Fruit fly (Drosophila melanogaster) whole organism, pupa: ENCODE results near the gene cactin.
A peak's percentile ranks its signal among the peaks of the same experiment; 100 is the strongest.
"Not testable (repeated sequence)": the region's sequence is repeated elsewhere in the genome, so short reads cannot be mapped to it uniquely, and the experiment has no call there.

Experiments used
- CG10348 ChIP-seq: fragments of 200-800 bp; sonication (Bioruptor generic); IDR thresholded peaks from 2 replicates; pipeline ENCODE4 v1.3.6; 2022; ENCODE audit warnings: missing biosample characterization, missing genetic modification characterization
- CG12605 ChIP-seq: fragments of 200-800 bp; sonication (Bioruptor generic); IDR thresholded peaks from 2 replicates; pipeline ENCODE4 v1.3.6; 2022; ENCODE audit warnings: missing biosample characterization, missing genetic modification characterization
- CG13204 ChIP-seq: fragments of 200-800 bp; sonication (Bioruptor generic); optimal IDR thresholded peaks from 2 replicates; lab custom pipeline; 2018; ENCODE audit warnings: missing biosample characterization, mild to moderate bottlenecking, missing genetic modification characterization, moderate library complexity
- CG14655 ChIP-seq: fragments of 200-800 bp; sonication (Bioruptor generic); optimal IDR thresholded peaks from 3 replicates; lab custom pipeline; 2017; ENCODE audit warnings: mild to moderate bottlenecking, missing biosample characterization, missing genetic modification reagents, missing genetic modification characterization
- CG15710 ChIP-seq: fragments of 200-800 bp; sonication (Bioruptor generic); optimal IDR thresholded peaks from 2 replicates; lab custom pipeline; 2018; ENCODE audit warnings: missing biosample characterization, mild to moderate bottlenecking, missing genetic modification characterization, moderate library complexity
- CG17806 ChIP-seq: fragments of 200-800 bp; sonication (Bioruptor generic); optimal IDR thresholded peaks from 2 replicates; lab custom pipeline; 2018; ENCODE audit warnings: missing biosample characterization, mild to moderate bottlenecking, missing genetic modification characterization, moderate library complexity
- CG32121 ChIP-seq: fragments of 200-800 bp; sonication (Bioruptor generic); IDR thresholded peaks from 2 replicates; pipeline ENCODE4 v1.3.6; 2022; ENCODE audit warnings: missing biosample characterization, missing genetic modification characterization
- CG34367 ChIP-seq: fragments of 200-800 bp; sonication (Bioruptor generic); optimal IDR thresholded peaks from 2 replicates; lab custom pipeline; 2018; ENCODE audit warnings: missing biosample characterization, mild to moderate bottlenecking, missing genetic modification characterization
- CG4496 ChIP-seq: fragments of 200-800 bp; sonication (Bioruptor generic); IDR thresholded peaks from 3 replicates; pipeline ENCODE4 v1.3.6; 2022; ENCODE audit warnings: missing biosample characterization, missing genetic modification characterization
- CG8159 ChIP-seq: fragments of 200-800 bp; sonication (Bioruptor generic); optimal IDR thresholded peaks from 3 replicates; lab custom pipeline; 2018; ENCODE audit warnings: missing biosample characterization, mild to moderate bottlenecking, missing genetic modification characterization, moderate library complexity
- CG8301 ChIP-seq: fragments of 200-800 bp; sonication (Bioruptor generic); optimal IDR thresholded peaks from 2 replicates; lab custom pipeline; 2018; ENCODE audit warnings: missing biosample characterization, mild to moderate bottlenecking, missing genetic modification characterization
- CG9948 ChIP-seq: fragments of 200-800 bp; sonication (Bioruptor generic); optimal IDR thresholded peaks from 2 replicates; lab custom pipeline; 2018; ENCODE audit warnings: missing biosample characterization, mild to moderate bottlenecking, missing genetic modification characterization, moderate library complexity
- D1 ChIP-seq: fragments of 200-800 bp; sonication (Bioruptor generic); optimal IDR thresholded peaks from 2 replicates; lab custom pipeline; 2018; ENCODE audit warnings: missing biosample characterization, mild to moderate bottlenecking, missing genetic modification characterization, moderate library complexity
- EcR ChIP-seq: fragments of 200-800 bp; sonication (Bioruptor generic); optimal IDR thresholded peaks from 3 replicates; lab custom pipeline; 2019; ENCODE audit warnings: missing biosample characterization, missing genetic modification characterization, mild to moderate bottlenecking, moderate library complexity, missing genetic modification reagents
- Ets98B ChIP-seq: fragments of 200-800 bp; sonication (Bioruptor generic); IDR thresholded peaks from 2 replicates; pipeline ENCODE4 v1.3.6; 2022; ENCODE audit warnings: missing biosample characterization, missing genetic modification characterization
- Pif1A ChIP-seq: fragments of 200-800 bp; sonication (Bioruptor generic); optimal IDR thresholded peaks from 3 replicates; lab custom pipeline; 2016; ENCODE audit warnings: missing biosample characterization, missing genetic modification characterization
- Pif1B ChIP-seq: fragments of 200-800 bp; sonication (Bioruptor generic); optimal IDR thresholded peaks from 3 replicates; lab custom pipeline; 2016; ENCODE audit warnings: missing biosample characterization, missing genetic modification characterization
- Snoo ChIP-seq: fragments of 200-800 bp; sonication (Bioruptor generic); optimal IDR thresholded peaks from 3 replicates; lab custom pipeline; 2017; ENCODE audit warnings: missing biosample characterization, mild to moderate bottlenecking, missing genetic modification characterization, inconsistent platforms
- fd96Ca ChIP-seq: fragments of 200-800 bp; sonication (Bioruptor generic); IDR thresholded peaks from 3 replicates; pipeline ENCODE4 v1.3.6; 2022; ENCODE audit warnings: missing biosample characterization, missing genetic modification characterization
- gl ChIP-seq: fragments of 200-800 bp; sonication (Bioruptor generic); optimal IDR thresholded peaks from 2 replicates; lab custom pipeline; 2018; ENCODE audit warnings: missing biosample characterization, mild to moderate bottlenecking, missing genetic modification characterization
- rn ChIP-seq: fragments of 200-800 bp; sonication (Bioruptor generic); IDR thresholded peaks from 2 replicates; pipeline ENCODE4 v1.3.6; 2022; ENCODE audit warnings: missing biosample characterization, missing genetic modification characterization

The cactin gene

dm6 chrX:20434534-20434933 is 10.7 kb downstream of the cactin start:
- TF ChIP-seq CG32121 (GFP tag; lab: Robert Waterston, UW): no peak
- no peak for TF ChIP-seq rn
- no peak for TF ChIP-seq gl (tag; lab: Kevin White, UChicago)
- no peak for TF ChIP-seq Snoo (tag; lab: Kevin White, UChicago)
- no peak for TF ChIP-seq CG15710 (tag; lab: Kevin White, UChicago)
- TF ChIP-seq CG8159 (tag; lab: Kevin White, UChicago): no peak
- TF ChIP-seq CG13204 (GFP tag; lab: Kevin White, UChicago): no peak
- TF ChIP-seq Pif1B (GFP tag; lab: Kevin White, UChicago): no peak
- TF ChIP-seq CG17806 (tag; lab: Kevin White, UChicago): no peak
- no peak for TF ChIP-seq CG4496 (GFP tag; lab: Robert Waterston, UW)
- TF ChIP-seq CG14655: no peak
- TF ChIP-seq fd96Ca (GFP tag; lab: Robert Waterston, UW): no peak
- no peak for TF ChIP-seq Ets98B (GFP tag; lab: Robert Waterston, UW)
- TF ChIP-seq CG12605 (GFP tag; lab: Robert Waterston, UW): no peak
- TF ChIP-seq Pif1A (GFP tag; lab: Kevin White, UChicago): no peak
- TF ChIP-seq CG34367 (tag; lab: Kevin White, UChicago): no peak
- TF ChIP-seq CG10348: no peak
- TF ChIP-seq D1: no peak

dm6 chrX:20436866-20437265 is 13.0 kb downstream of the cactin start:
- TF ChIP-seq CG9948 (no peak), EcR (no peak), rn (no peak), CG4496 (GFP tag; lab: Robert Waterston, UW) (no peak), Snoo (tag; lab: Kevin White, UChicago) (no peak), fd96Ca (GFP tag; lab: Robert Waterston, UW) (no peak), CG17806 (tag; lab: Kevin White, UChicago) (no peak), CG34367 (tag; lab: Kevin White, UChicago) (no peak), Ets98B (GFP tag; lab: Robert Waterston, UW) (no peak), CG32121 (GFP tag; lab: Robert Waterston, UW) (no peak), Pif1B (GFP tag; lab: Kevin White, UChicago) (no peak), CG14655 (no peak), CG13204 (GFP tag; lab: Kevin White, UChicago) (no peak), CG8301 (tag; lab: Kevin White, UChicago) (no peak), D1 (no peak)
- TF ChIP-seq, all 21 proteins: peak for 0

- not testable (repeated sequence) for TF ChIP-seq CG9948; Snoo (tag; lab: Kevin White, UChicago); D1
Measured at dm6 chrX:20446071-20446470, 22.2 kb downstream of the cactin start, which contains the start of gene CG42578. Gene CG42578, plus strand, starts transcription at chrX:20446371.

dm6 chrX:20447865-20448584 is 24.2 kb downstream of the cactin start:
- TF ChIP-seq CG14655: peak; percentile 12
- TF ChIP-seq CG4496 (GFP tag; lab: Robert Waterston, UW): no peak
- TF ChIP-seq CG8159 (tag; lab: Kevin White, UChicago): peak; percentile 31
- TF ChIP-seq Snoo (tag; lab: Kevin White, UChicago): no peak
- no peak for TF ChIP-seq CG34367 (tag; lab: Kevin White, UChicago)

- TF ChIP-seq CG8301 (tag; lab: Kevin White, UChicago): no peak
- TF ChIP-seq Ets98B (GFP tag; lab: Robert Waterston, UW): no peak
- no peak for TF ChIP-seq CG17806 (tag; lab: Kevin White, UChicago)
- TF ChIP-seq CG12605 (GFP tag; lab: Robert Waterston, UW): no peak
- no peak for TF ChIP-seq CG9948
- TF ChIP-seq rn: no peak
- TF ChIP-seq Pif1A (GFP tag; lab: Kevin White, UChicago): no peak
- TF ChIP-seq EcR: no peak
- TF ChIP-seq gl (tag; lab: Kevin White, UChicago): no peak
- TF ChIP-seq D1: no peak
- TF ChIP-seq Snoo (tag; lab: Kevin White, UChicago): no peak
- no peak for TF ChIP-seq fd96Ca (GFP tag; lab: Robert Waterston, UW)
- TF ChIP-seq CG8159 (tag; lab: Kevin White, UChicago): no peak
- TF ChIP-seq CG34367 (tag; lab: Kevin White, UChicago): no peak
- no peak for TF ChIP-seq CG4496 (GFP tag; lab: Robert Waterston, UW)
- TF ChIP-seq CG13204 (GFP tag; lab: Kevin White, UChicago): no peak
- no peak for TF ChIP-seq CG10348
- TF ChIP-seq, all 21 proteins: peak for 0
Measured at dm6 chrX:20448828-20449427, 25.1 kb downstream of the cactin start, which contains the start of gene tbc. Gene tbc, plus strand, starts transcription at chrX:20449331.

dm6 chrX:20466382-20466928 is 42.6 kb downstream of the cactin start:
- TF ChIP-seq CG13204 (GFP tag; lab: Kevin White, UChicago) (no peak), CG10348 (no peak), EcR (no peak), CG12605 (GFP tag; lab: Robert Waterston, UW) (no peak), fd96Ca (GFP tag; lab: Robert Waterston, UW) (no peak), CG17806 (tag; lab: Kevin White, UChicago) (no peak), CG9948 (no peak), CG32121 (GFP tag; lab: Robert Waterston, UW) (no peak), CG34367 (tag; lab: Kevin White, UChicago) (no peak), CG15710 (tag; lab: Kevin White, UChicago) (no peak), CG8159 (tag; lab: Kevin White, UChicago) (no peak), CG4496 (GFP tag; lab: Robert Waterston, UW) (no peak), Pif1B (GFP tag; lab: Kevin White, UChicago) (no peak)
